Worm (Caenorhabditis elegans) whole organism, mixed stage, embryonic: ENCODE measurements around the gene cest-26.

Experiments used
- ceh-83 ChIP-seq: fragments of 200-800 bp; sonication (Bioruptor generic); optimal IDR thresholded peaks from 2 replicates; lab custom pipeline; 2018; ENCODE audit warnings: mild to moderate bottlenecking, missing genetic modification characterization, missing compliant biosample characterization
- elt-1 ChIP-seq: sonication (generic microtip); optimal IDR thresholded peaks from 2 replicates; lab custom pipeline; 2017; ENCODE audit warnings: missing genetic modification characterization, mild to moderate bottlenecking, missing compliant biosample characterization, antibody characterized with exemption, moderate library complexity, borderline replicate concordance; ENCODE audit not compliant: insufficient read depth
- ham-2 ChIP-seq: fragments of 200-800 bp; sonication (Bioruptor generic); optimal IDR thresholded peaks from 2 replicates; lab custom pipeline; 2018; ENCODE audit warnings: mild to moderate bottlenecking, missing genetic modification characterization, missing compliant biosample characterization
- lin-13 ChIP-seq: fragments of 150-350 bp; optimal IDR thresholded peaks from 2 replicates; lab custom pipeline; 2014; ENCODE audit warnings: missing biosample characterization, missing genetic modification characterization
- lsy-2 ChIP-seq: fragments of 150-350 bp; optimal IDR thresholded peaks from 2 replicates; lab custom pipeline; 2014; ENCODE audit warnings: missing biosample characterization, missing genetic modification characterization
- mab-5 ChIP-seq: fragments of 150-350 bp; optimal IDR thresholded peaks from 2 replicates; lab custom pipeline; 2014; ENCODE audit warnings: missing biosample characterization, missing genetic modification characterization
- nhr-237 ChIP-seq: fragments of 150-350 bp; optimal IDR thresholded peaks from 2 replicates; lab custom pipeline; 2014; ENCODE audit warnings: missing biosample characterization, missing genetic modification characterization
- nhr-76 ChIP-seq: sonication (generic microtip); optimal IDR thresholded peaks from 2 replicates; lab custom pipeline; 2017; ENCODE audit warnings: missing biosample characterization, missing genetic modification characterization
- pha-4 ChIP-seq: fragments of 150-350 bp; optimal IDR thresholded peaks from 2 replicates; lab custom pipeline; 2018; ENCODE audit warnings: missing biosample characterization, missing genetic modification reagents, missing genetic modification characterization
- snpc-4 ChIP-seq: fragments of 150-350 bp; optimal IDR thresholded peaks from 2 replicates; lab custom pipeline; 2014; ENCODE audit warnings: missing biosample characterization, missing genetic modification characterization
- sptf-1 ChIP-seq: sonication (generic microtip); optimal IDR thresholded peaks from 2 replicates; lab custom pipeline; 2017; ENCODE audit warnings: mild to moderate bottlenecking, missing genetic modification characterization, moderate library complexity, missing compliant biosample characterization
- unc-39 ChIP-seq: fragments of 150-350 bp; optimal IDR thresholded peaks from 2 replicates; lab custom pipeline; 2014; ENCODE audit warnings: missing biosample characterization, missing genetic modification characterization
- ztf-11 ChIP-seq: fragments of 150-350 bp; optimal IDR thresholded peaks from 2 replicates; lab custom pipeline; 2014; ENCODE audit warnings: missing biosample characterization, missing genetic modification characterization

- TF ChIP-seq snpc-4 (tag; lab: Kevin White, UChicago) (no peak), lsy-2 (tag; lab: Kevin White, UChicago) (no peak), pha-4 (no peak), elt-1 (no peak), ceh-83 (GFP tag; lab: Kevin White, UChicago) (no peak), ztf-11 (tag; lab: Kevin White, UChicago) (no peak), lin-13 (no peak), nhr-76 (no peak), ham-2 (GFP tag; lab: Kevin White, UChicago) (no peak), sptf-1 (tag; lab: Kevin White, UChicago) (no peak), unc-39 (tag; lab: Kevin White, UChicago) (no peak), mab-5 (tag; lab: Kevin White, UChicago) (no peak), nhr-237 (no peak)
These were observed 10.1 kb downstream of the cest-26 start for ce11 chrX:4427387-4427786.
